Fruit fly (Drosophila melanogaster) whole organism, prepupa: ENCODE measurements around the gene CG12998.
A peak's percentile ranks its signal among the peaks of the same experiment; 100 is the strongest.

ENCODE experiments used
- Blimp-1 ChIP-seq: fragments of 200-800 bp; sonication (Bioruptor generic); optimal IDR thresholded peaks from 3 replicates; lab custom pipeline; 2017; ENCODE audit warnings: missing biosample characterization, missing genetic modification characterization, mild to moderate bottlenecking, moderate library complexity, missing genetic modification reagents
- CG10669 ChIP-seq: fragments of 200-800 bp; sonication (Bioruptor generic); optimal IDR thresholded peaks from 3 replicates; lab custom pipeline; 2018; ENCODE audit warnings: missing biosample characterization, mild to moderate bottlenecking, missing genetic modification characterization, moderate library complexity
- CG11294 ChIP-seq: fragments of 200-800 bp; sonication (Bioruptor generic); IDR thresholded peaks from 2 replicates; pipeline ENCODE4 v1.3.6; 2022; ENCODE audit warnings: missing biosample characterization, missing genetic modification characterization
- CG11762 ChIP-seq: fragments of 200-800 bp; sonication (Bioruptor generic); optimal IDR thresholded peaks from 3 replicates; lab custom pipeline; 2016; ENCODE audit warnings: missing biosample characterization, missing genetic modification characterization; ENCODE audit not compliant: insufficient read depth
- CG11902 ChIP-seq: fragments of 200-800 bp; sonication (Bioruptor generic); optimal IDR thresholded peaks from 3 replicates; lab custom pipeline; 2016; ENCODE audit warnings: missing biosample characterization, missing genetic modification characterization
- CG15336 ChIP-seq: fragments of 200-800 bp; sonication (Bioruptor generic); IDR thresholded peaks from 2 replicates; pipeline ENCODE4 v1.3.6; 2022; ENCODE audit warnings: missing biosample characterization, missing genetic modification characterization
- CG16779 ChIP-seq: fragments of 200-800 bp; sonication (Bioruptor generic); optimal IDR thresholded peaks from 3 replicates; lab custom pipeline; 2017; ENCODE audit warnings: missing biosample characterization, mild to moderate bottlenecking, missing genetic modification characterization
- CG31627 ChIP-seq: fragments of 200-800 bp; sonication (Bioruptor generic); optimal IDR thresholded peaks from 3 replicates; lab custom pipeline; 2016; ENCODE audit warnings: missing biosample characterization, missing genetic modification characterization
- CG32006 ChIP-seq: fragments of 200-800 bp; sonication (Bioruptor generic); optimal IDR thresholded peaks from 3 replicates; lab custom pipeline; 2017; ENCODE audit warnings: missing biosample characterization, mild to moderate bottlenecking, missing genetic modification characterization
- CG34406 ChIP-seq: fragments of 200-800 bp; sonication (Bioruptor generic); optimal IDR thresholded peaks from 3 replicates; lab custom pipeline; 2016; ENCODE audit warnings: missing biosample characterization, missing genetic modification characterization
- CG3919 ChIP-seq: fragments of 200-800 bp; sonication (Bioruptor generic); optimal IDR thresholded peaks from 3 replicates; lab custom pipeline; 2016; ENCODE audit warnings: missing biosample characterization, missing genetic modification characterization
- CG4318 ChIP-seq: fragments of 200-800 bp; sonication (Bioruptor generic); optimal IDR thresholded peaks from 3 replicates; lab custom pipeline; 2017; ENCODE audit warnings: missing biosample characterization, mild to moderate bottlenecking, missing genetic modification characterization
- CG6163 ChIP-seq: fragments of 200-800 bp; sonication (Bioruptor generic); IDR thresholded peaks from 3 replicates; pipeline ENCODE4 v1.3.6; 2022; ENCODE audit warnings: missing biosample characterization, missing genetic modification characterization
- CG6276 ChIP-seq: fragments of 200-800 bp; sonication (Bioruptor generic); optimal IDR thresholded peaks from 2 replicates; lab custom pipeline; 2017; ENCODE audit warnings: missing biosample characterization, mild to moderate bottlenecking, missing genetic modification characterization
- CG6792 ChIP-seq: fragments of 200-800 bp; sonication (Bioruptor generic); optimal IDR thresholded peaks from 3 replicates; lab custom pipeline; 2016; ENCODE audit warnings: missing biosample characterization, missing genetic modification characterization
- CG6808 ChIP-seq: fragments of 200-800 bp; sonication (Bioruptor generic); optimal IDR thresholded peaks from 3 replicates; lab custom pipeline; 2017; ENCODE audit warnings: missing biosample characterization, missing genetic modification characterization, mild to moderate bottlenecking, moderate library complexity, missing genetic modification reagents
- CG7368 ChIP-seq: fragments of 200-800 bp; sonication (Bioruptor generic); optimal IDR thresholded peaks from 3 replicates; lab custom pipeline; 2016; ENCODE audit warnings: missing biosample characterization, missing genetic modification characterization
- CG8319 ChIP-seq: fragments of 200-800 bp; sonication (Bioruptor generic); optimal IDR thresholded peaks from 3 replicates; lab custom pipeline; 2016; ENCODE audit warnings: missing biosample characterization, missing genetic modification characterization
- CG8632 ChIP-seq: fragments of 200-800 bp; sonication (Bioruptor generic); optimal IDR thresholded peaks from 3 replicates; lab custom pipeline; 2016; ENCODE audit warnings: missing biosample characterization, missing genetic modification characterization
- Eip75B ChIP-seq: fragments of 200-800 bp; sonication (Bioruptor generic); optimal IDR thresholded peaks from 3 replicates; lab custom pipeline; 2016; ENCODE audit warnings: missing biosample characterization, missing genetic modification characterization
- Eip78C ChIP-seq: fragments of 200-800 bp; sonication (Bioruptor generic); peaks from one replicate; lab custom pipeline; 2016; ENCODE audit warnings: missing biosample characterization, missing genetic modification characterization
- Eip93F ChIP-seq: fragments of 200-800 bp; sonication (Bioruptor generic); optimal IDR thresholded peaks from 2 replicates; lab custom pipeline; 2016; ENCODE audit warnings: missing biosample characterization, mild to moderate bottlenecking, missing genetic modification characterization
- Ets21C ChIP-seq: fragments of 200-800 bp; sonication (Bioruptor generic); optimal IDR thresholded peaks from 3 replicates; lab custom pipeline; 2016; ENCODE audit warnings: missing biosample characterization, missing genetic modification characterization
- Hr38 ChIP-seq: sonication (Bioruptor generic); optimal IDR thresholded peaks from 2 replicates; lab custom pipeline; 2016; ENCODE audit warnings: missing biosample characterization, missing genetic modification characterization
- Hr39 ChIP-seq: fragments of 200-800 bp; sonication (Bioruptor generic); optimal IDR thresholded peaks from 2 replicates; lab custom pipeline; 2016; ENCODE audit warnings: missing biosample characterization, missing genetic modification characterization
- Hr4 ChIP-seq: fragments of 200-800 bp; sonication (Bioruptor generic); optimal IDR thresholded peaks from 3 replicates; lab custom pipeline; 2016; ENCODE audit warnings: missing biosample characterization, missing genetic modification characterization
- Lpt ChIP-seq: fragments of 200-800 bp; sonication (Bioruptor generic); optimal IDR thresholded peaks from 3 replicates; lab custom pipeline; 2016; ENCODE audit warnings: missing biosample characterization, missing genetic modification characterization
- Met ChIP-seq: fragments of 200-800 bp; sonication (Bioruptor generic); optimal IDR thresholded peaks from 3 replicates; lab custom pipeline; 2016; ENCODE audit warnings: missing biosample characterization, missing genetic modification characterization
- OdsH ChIP-seq: fragments of 200-800 bp; sonication (Bioruptor generic); optimal IDR thresholded peaks from 3 replicates; lab custom pipeline; 2016; ENCODE audit warnings: missing biosample characterization, missing genetic modification characterization
- Smox ChIP-seq: fragments of 200-800 bp; sonication (Bioruptor generic); optimal IDR thresholded peaks from 3 replicates; lab custom pipeline; 2016; ENCODE audit warnings: missing biosample characterization, missing genetic modification characterization
- Sox14 ChIP-seq: fragments of 200-800 bp; sonication (Bioruptor generic); optimal IDR thresholded peaks from 3 replicates; lab custom pipeline; 2016; ENCODE audit warnings: missing biosample characterization, missing genetic modification characterization
- Sox15 ChIP-seq: fragments of 200-800 bp; sonication (Bioruptor generic); optimal IDR thresholded peaks from 3 replicates; lab custom pipeline; 2016; ENCODE audit warnings: missing biosample characterization, missing genetic modification characterization
- acj6 ChIP-seq: fragments of 200-800 bp; sonication (Bioruptor generic); optimal IDR thresholded peaks from 3 replicates; lab custom pipeline; 2016; ENCODE audit warnings: missing biosample characterization, missing genetic modification characterization
- cyc ChIP-seq: fragments of 200-800 bp; sonication (Bioruptor generic); optimal IDR thresholded peaks from 3 replicates; lab custom pipeline; 2016; ENCODE audit warnings: missing biosample characterization, missing genetic modification characterization
- dac ChIP-seq: fragments of 200-800 bp; sonication (Bioruptor generic); optimal IDR thresholded peaks from 2 replicates; lab custom pipeline; 2017; ENCODE audit warnings: missing biosample characterization, mild to moderate bottlenecking, missing genetic modification characterization
- dsx ChIP-seq: fragments of 200-800 bp; optimal IDR thresholded peaks from 3 replicates; lab custom pipeline; 2019; ENCODE audit warnings: missing biosample characterization, mild to moderate bottlenecking, missing genetic modification characterization, moderate library complexity; ENCODE audit not compliant: poor library complexity, severe bottlenecking
- esn ChIP-seq: fragments of 200-800 bp; sonication (Bioruptor generic); optimal IDR thresholded peaks from 2 replicates; lab custom pipeline; 2016; ENCODE audit warnings: missing biosample characterization, mild to moderate bottlenecking, missing genetic modification characterization, moderate library complexity
- fd59A ChIP-seq: fragments of 200-800 bp; sonication (Bioruptor generic); optimal IDR thresholded peaks from 2 replicates; lab custom pipeline; 2017; ENCODE audit warnings: missing biosample characterization, mild to moderate bottlenecking, missing genetic modification characterization, missing genetic modification reagents
- fd85E ChIP-seq: fragments of 200-800 bp; sonication (Bioruptor generic); optimal IDR thresholded peaks from 3 replicates; lab custom pipeline; 2016; ENCODE audit warnings: missing biosample characterization, missing genetic modification characterization
- fkh ChIP-seq: fragments of 200-800 bp; sonication (Bioruptor generic); optimal IDR thresholded peaks from 3 replicates; lab custom pipeline; 2017; ENCODE audit warnings: missing biosample characterization, mild to moderate bottlenecking, missing genetic modification characterization, moderate library complexity
- lz ChIP-seq: fragments of 200-800 bp; sonication (Bioruptor generic); optimal IDR thresholded peaks from 3 replicates; lab custom pipeline; 2016; ENCODE audit warnings: missing biosample characterization, missing genetic modification characterization
- net ChIP-seq: fragments of 200-800 bp; sonication (Bioruptor generic); optimal IDR thresholded peaks from 3 replicates; lab custom pipeline; 2016; ENCODE audit warnings: missing biosample characterization, missing genetic modification characterization
- pdm3 ChIP-seq: fragments of 200-800 bp; sonication (Bioruptor generic); optimal IDR thresholded peaks from 3 replicates; lab custom pipeline; 2016; ENCODE audit warnings: missing biosample characterization, missing genetic modification characterization
- salr ChIP-seq, 2 experiments: fragments of 200-800 bp; sonication (Bioruptor generic); optimal IDR thresholded peaks; 3 replicates each; lab custom pipeline; 2016 to 2018; ENCODE audit warnings: missing biosample characterization in 2 of 2, missing genetic modification characterization in 2 of 2, mild to moderate bottlenecking in 1 of 2
- spab ChIP-seq: fragments of 200-800 bp; sonication (Bioruptor generic); optimal IDR thresholded peaks from 2 replicates; lab custom pipeline; 2017; ENCODE audit warnings: missing biosample characterization, mild to moderate bottlenecking, missing genetic modification characterization, missing genetic modification reagents
- ss ChIP-seq, 2 experiments: fragments of 200-800 bp; sonication (Bioruptor generic); optimal IDR thresholded peaks; 2 replicates in 1 of 2; 3 replicates in 1 of 2; lab custom pipeline; 2017 to 2018; ENCODE audit warnings: mild to moderate bottlenecking in 2 of 2, missing biosample characterization in 2 of 2, missing genetic modification characterization in 2 of 2, moderate library complexity in 1 of 2
- svp ChIP-seq: fragments of 200-800 bp; sonication (Bioruptor generic); peaks from one replicate; lab custom pipeline; 2016; ENCODE audit warnings: missing biosample characterization, missing genetic modification characterization
- topi ChIP-seq: fragments of 200-800 bp; sonication (Bioruptor generic); optimal IDR thresholded peaks from 3 replicates; lab custom pipeline; 2016; ENCODE audit warnings: missing biosample characterization, missing genetic modification characterization
- vri ChIP-seq: fragments of 200-800 bp; sonication (Bioruptor generic); optimal IDR thresholded peaks from 3 replicates; lab custom pipeline; 2016; ENCODE audit warnings: missing biosample characterization, mild to moderate bottlenecking, missing genetic modification characterization

Gene CG12998

dm6 chrX:17170484-17170944 is 48.0 kb upstream of the CG12998 start (continued):
- TF ChIP-seq Sox15 (GFP tag; lab: Kevin White, UChicago): no peak
- peak; percentile 65 for TF ChIP-seq CG10669 (GFP tag; lab: Kevin White, UChicago)
- peak; percentile 74 for TF ChIP-seq Eip78C
- TF ChIP-seq CG16779: peak; percentile 58
- peak; percentile 61 for TF ChIP-seq CG34406
- TF ChIP-seq CG6792 (GFP tag; lab: Kevin White, UChicago): peak; percentile 49
- TF ChIP-seq ss (GFP tag; optimal IDR thresholded peaks at IDR 0.05; lab: Kevin White, UChicago): peak; percentile 70 to 77
- peak; percentile 59 for TF ChIP-seq CG3919
- TF ChIP-seq Lpt (GFP tag; lab: Kevin White, UChicago): peak; percentile 18
- TF ChIP-seq CG8632 (GFP tag; lab: Kevin White, UChicago): peak; percentile 72
- no peak for TF ChIP-seq Hr38 (GFP tag; lab: Kevin White, UChicago)
- peak; percentile 54 for TF ChIP-seq OdsH (GFP tag; lab: Kevin White, UChicago)
- TF ChIP-seq cyc (GFP tag; lab: Kevin White, UChicago): no peak
- peak; percentile 73 for TF ChIP-seq CG6808
- TF ChIP-seq esn (GFP tag; lab: Kevin White, UChicago): peak; percentile 52

dm6 chrX:17172123-17172522 is 46.3 kb upstream of the CG12998 start:
- peak in 1 of 2 experiments; percentile 27 for TF ChIP-seq ss (GFP tag; optimal IDR thresholded peaks at IDR 0.05; lab: Kevin White, UChicago)
- TF ChIP-seq svp: peak; percentile 81
- no peak for TF ChIP-seq fkh (GFP tag; lab: Kevin White, UChicago)
- TF ChIP-seq CG11762: no peak
- no peak for TF ChIP-seq salr (GFP tag; optimal IDR thresholded peaks at IDR 0.05; lab: Kevin White, UChicago)
- TF ChIP-seq net (GFP tag; lab: Kevin White, UChicago): peak; percentile 11
- TF ChIP-seq CG6808: peak; percentile 33
- TF ChIP-seq CG6276 (GFP tag; lab: Kevin White, UChicago): no peak
- TF ChIP-seq Eip75B (GFP tag; lab: Kevin White, UChicago): peak; percentile 37
- no peak for TF ChIP-seq dsx (GFP tag; lab: Kevin White, UChicago)
- no peak for TF ChIP-seq Hr4 (GFP tag; lab: Kevin White, UChicago)
- TF ChIP-seq fd85E (GFP tag; lab: Kevin White, UChicago): no peak
- no peak for TF ChIP-seq fd59A (GFP tag; lab: Kevin White, UChicago)
- peak; percentile 11; the same call in 1 of the 3 replicates for TF ChIP-seq CG6163 (GFP tag; lab: Robert Waterston, UW)
- peak; percentile 44 for TF ChIP-seq pdm3 (GFP tag; lab: Kevin White, UChicago)
- peak; percentile 5 for TF ChIP-seq CG11902 (GFP tag; lab: Kevin White, UChicago)
- peak; percentile 64 for TF ChIP-seq Smox (GFP tag; lab: Kevin White, UChicago)
- TF ChIP-seq CG8319 (GFP tag; lab: Kevin White, UChicago): no peak
- no peak for TF ChIP-seq CG4318 (GFP tag; lab: Kevin White, UChicago)
- TF ChIP-seq Lpt (GFP tag; lab: Kevin White, UChicago): no peak
- TF ChIP-seq CG15336 (GFP tag; lab: Robert Waterston, UW): no peak
- TF ChIP-seq Sox15 (GFP tag; lab: Kevin White, UChicago): peak; percentile 3
- TF ChIP-seq Eip78C: peak; percentile 76
- no peak for TF ChIP-seq Eip93F (GFP tag; lab: Kevin White, UChicago)
- TF ChIP-seq CG7368 (GFP tag; lab: Kevin White, UChicago): no peak
- TF ChIP-seq acj6 (GFP tag; lab: Kevin White, UChicago): peak; percentile 34
- no peak for TF ChIP-seq CG10669 (GFP tag; lab: Kevin White, UChicago)
- TF ChIP-seq cyc (GFP tag; lab: Kevin White, UChicago): peak; percentile 69
- TF ChIP-seq Ets21C: peak; percentile 46
- TF ChIP-seq CG6792 (GFP tag; lab: Kevin White, UChicago): peak; percentile 43
- peak; percentile 41 for TF ChIP-seq Sox14 (GFP tag; lab: Kevin White, UChicago)
- peak; percentile 69 for TF ChIP-seq Met
- TF ChIP-seq CG31627 (GFP tag; lab: Kevin White, UChicago): peak; percentile 70
- TF ChIP-seq Blimp-1: peak; percentile 0
- peak; percentile 73 for TF ChIP-seq topi (GFP tag; lab: Kevin White, UChicago)
- TF ChIP-seq vri: no peak
- peak; percentile 17 for TF ChIP-seq OdsH (GFP tag; lab: Kevin White, UChicago)
- TF ChIP-seq dac (GFP tag; lab: Kevin White, UChicago): no peak
- TF ChIP-seq spab: peak; percentile 1
- peak; percentile 75 for TF ChIP-seq Hr39
- no peak for TF ChIP-seq CG8632 (GFP tag; lab: Kevin White, UChicago)
- TF ChIP-seq CG11294: no peak
- no peak for TF ChIP-seq CG32006 (GFP tag; lab: Kevin White, UChicago)
- TF ChIP-seq lz: peak; percentile 62
